Fruit fly (Drosophila melanogaster): ENCODE data around the gene Usp32.
A peak's percentile ranks its signal among the peaks of the same experiment; 100 is the strongest.

The Usp32 gene

DNA sequence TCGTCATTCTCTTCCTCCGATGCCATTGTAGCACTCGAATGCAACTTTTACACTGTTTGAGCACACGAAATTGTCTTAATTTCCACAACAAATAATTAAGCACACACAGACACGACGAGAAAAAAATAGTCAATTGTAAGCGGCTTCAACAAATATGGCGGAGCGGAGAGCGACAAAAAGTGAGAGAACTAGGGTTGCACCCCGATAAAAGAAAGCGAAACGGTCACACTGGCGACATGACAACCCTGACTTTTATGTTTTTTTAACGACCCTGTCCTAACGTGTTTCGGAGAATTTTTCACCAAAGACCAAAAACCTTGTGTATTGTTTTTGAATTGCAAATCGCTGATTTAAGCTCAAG is 39.1 kb downstream of the Usp32 start, which contains the start of the genes Mi-2 and Prp3:
Gene Mi-2, minus strand, starts transcription at position 162 of the 361 bp plus-strand sequence.
Gene Prp3, plus strand, starts transcription at position 247 of the 361 bp plus-strand sequence.
- TF ChIP-seq Lhr (GFP tag; optimal IDR thresholded peaks at IDR 0.05) (peak; percentile 17), cad (GFP tag; optimal IDR thresholded peaks at IDR 0.05) (no peak), chinmo (GFP tag; IDR thresholded peaks at IDR 0.05; ENCODE audit: partially characterized antibody) (peak; percentile 20; the same call in 1 of the 4 replicates), Blimp-1 (GFP tag; optimal IDR thresholded peaks at IDR 0.05) (no peak), ato (GFP tag; IDR thresholded peaks at IDR 0.05; ENCODE audit: partially characterized antibody) (no peak), vnd (GFP tag; IDR thresholded peaks at IDR 0.05; ENCODE audit: partially characterized antibody) (no peak), CG1603 (tag; optimal IDR thresholded peaks at IDR 0.05) (peak; percentile 51), Hand (GFP tag; optimal IDR thresholded peaks at IDR 0.05) (no peak), mirr (GFP tag; optimal IDR thresholded peaks at IDR 0.05) (no peak), NC2α (GFP tag; optimal IDR thresholded peaks at IDR 0.05) (no peak), seq (GFP tag; IDR thresholded peaks at IDR 0.05) (no peak), sug (tag; optimal IDR thresholded peaks at IDR 0.05) (peak; percentile 40), CG18764 (GFP tag; optimal IDR thresholded peaks at IDR 0.05) (no peak), pzg (GFP tag; optimal IDR thresholded peaks at IDR 0.05) (peak; percentile 84), dm (GFP tag; optimal IDR thresholded peaks at IDR 0.05) (peak; percentile 81), CG33557 (GFP tag; optimal IDR thresholded peaks at IDR 0.05) (peak; percentile 20), CG32532 (GFP tag; IDR thresholded peaks at IDR 0.05) (no peak), CG34422 (GFP tag; IDR thresholded peaks at IDR 0.05) (peak; percentile 70; the same call in 2 of the 3 replicates), Camta (GFP tag; optimal IDR thresholded peaks at IDR 0.05) (no peak), az2 (GFP tag; optimal IDR thresholded peaks at IDR 0.05) (no peak), Opbp (GFP tag; IDR thresholded peaks at IDR 0.05; ENCODE audit: partially characterized antibody) (0 out of 3 replicates have a peak, but pooled peaks have one; percentile 49), BEAF-32 (GFP tag; optimal IDR thresholded peaks at IDR 0.05) (peak; percentile 46), chm (GFP tag; IDR thresholded peaks at IDR 0.05) (0 out of 2 replicates have a peak, but pooled peaks have one; percentile 63), tll (GFP tag; optimal IDR thresholded peaks at IDR 0.05) (peak in 1 of 2 experiments; percentile 11), zf30C (GFP tag; optimal IDR thresholded peaks at IDR 0.05) (peak; percentile 64), Trl (optimal IDR thresholded peaks at IDR 0.05) (peak in 1 of 2 experiments; percentile 80), Trl (GFP tag; optimal IDR thresholded peaks at IDR 0.05) (peak; percentile 74), HmgD (GFP tag; optimal IDR thresholded peaks at IDR 0.05) (peak; percentile 57), aop (GFP tag; IDR thresholded peaks at IDR 0.05) (no peak), tna (GFP tag; IDR thresholded peaks at IDR 0.05; ENCODE audit: partially characterized antibody) (no peak), nmo (GFP tag; optimal IDR thresholded peaks at IDR 0.05) (peak; percentile 21), CG3847 (GFP tag; IDR thresholded peaks at IDR 0.05) (peak; percentile 63; the same call in 1 of the 2 replicates), ind (GFP tag; optimal IDR thresholded peaks at IDR 0.05) (no peak), B-H2 (GFP tag; optimal IDR thresholded peaks at IDR 0.05) (peak; percentile 57), Rfx (GFP tag; IDR thresholded peaks at IDR 0.05) (peak; percentile 65), CG3407 (GFP tag; optimal IDR thresholded peaks at IDR 0.05) (peak; percentile 3), CG15601 (tag; optimal IDR thresholded peaks at IDR 0.05) (peak; percentile 17), Ets97D (GFP tag; optimal IDR thresholded peaks at IDR 0.05) (peak; percentile 94), jing (GFP tag; optimal IDR thresholded peaks at IDR 0.05) (no peak), kah (GFP tag; optimal IDR thresholded peaks at IDR 0.05) (peak; percentile 20), gsb-n (tag; optimal IDR thresholded peaks at IDR 0.05) (no peak), E2f2 (GFP tag; IDR thresholded peaks at IDR 0.05) (peak; percentile 62), cg (GFP tag; optimal IDR thresholded peaks at IDR 0.05) (peak; percentile 33), dati (GFP tag; IDR thresholded peaks at IDR 0.05) (no peak), her (GFP tag; optimal IDR thresholded peaks at IDR 0.05) (peak; percentile 47), CG34376 (GFP tag; optimal IDR thresholded peaks at IDR 0.05) (peak; percentile 51), z (GFP tag; IDR thresholded peaks at IDR 0.05) (no peak; the same call in 2 of the 3 replicates), CG10267 (tag; optimal IDR thresholded peaks at IDR 0.05) (peak; percentile 52), unc-4 (GFP tag; IDR thresholded peaks at IDR 0.05; ENCODE audit: partially characterized antibody) (no peak), CG43689 (GFP tag; IDR thresholded peaks at IDR 0.05) (no peak)

Data from whole organism, embryonic.